Worm (Caenorhabditis elegans): ENCODE results near the gene C13A10.2.

DNA sequence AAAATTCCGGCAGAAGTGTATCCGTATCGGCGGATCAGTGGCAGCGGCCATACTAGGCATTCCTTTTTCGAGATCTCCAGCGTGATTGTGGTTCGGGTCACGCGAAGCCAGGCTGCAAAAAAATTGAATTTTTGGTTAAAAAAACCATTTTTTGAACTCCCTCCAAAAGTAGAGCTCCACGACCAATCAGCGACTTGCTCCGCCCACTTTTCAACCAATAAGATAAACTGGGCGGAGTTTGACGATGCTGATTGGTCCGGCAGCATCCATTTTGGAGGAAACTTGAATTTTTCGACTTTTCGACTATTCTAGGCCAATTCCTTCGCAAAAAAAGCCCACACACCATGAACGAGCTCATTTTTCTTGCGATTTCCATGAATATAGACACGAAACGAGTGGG is 16.7 kb upstream of the C13A10.2 start:
- no peak for TF ChIP-seq elt-3 (tag; optimal IDR thresholded peaks at IDR 0.05)
- TF ChIP-seq fos-1 (tag; optimal IDR thresholded peaks at IDR 0.05): no peak
- no peak for TF ChIP-seq skn-1 (tag; optimal IDR thresholded peaks at IDR 0.05)
- no peak for TF ChIP-seq unc-39 (tag; optimal IDR thresholded peaks at IDR 0.05)
- no peak for TF ChIP-seq nhr-6 (tag; optimal IDR thresholded peaks at IDR 0.05)

All from whole organism, L2 larva.